Fruit fly (Drosophila melanogaster) whole organism, embryonic: ENCODE results near the gene CG7806.

Source experiments
- B-H2 ChIP-seq: fragments of 200-800 bp; sonication (Bioruptor generic); optimal IDR thresholded peaks from 2 replicates; lab custom pipeline; 2018; ENCODE audit warnings: missing biosample characterization, mild to moderate bottlenecking, missing genetic modification characterization
- Bdp1 ChIP-seq: fragments of 200-800 bp; sonication (Bioruptor generic); optimal IDR thresholded peaks from 3 replicates; lab custom pipeline; 2016; ENCODE audit warnings: missing biosample characterization, missing genetic modification characterization
- CG10147 ChIP-seq: fragments of 200-800 bp; sonication (Bioruptor generic); optimal IDR thresholded peaks from 2 replicates; lab custom pipeline; 2019; ENCODE audit warnings: missing biosample characterization, mild to moderate bottlenecking, missing genetic modification characterization, moderate library complexity
- CG1233 ChIP-seq: fragments of 200-800 bp; sonication (Bioruptor generic); optimal IDR thresholded peaks from 4 replicates; lab custom pipeline; 2018; ENCODE audit warnings: missing biosample characterization, mild to moderate bottlenecking, missing genetic modification characterization
- CG12744 ChIP-seq: fragments of 200-800 bp; sonication (Bioruptor generic); optimal IDR thresholded peaks from 2 replicates; lab custom pipeline; 2016; ENCODE audit warnings: missing biosample characterization, missing genetic modification characterization
- CG12769 ChIP-seq: fragments of 200-800 bp; sonication (Bioruptor generic); optimal IDR thresholded peaks from 2 replicates; lab custom pipeline; 2019; ENCODE audit warnings: missing biosample characterization, mild to moderate bottlenecking, missing genetic modification characterization, moderate library complexity
- CG13624 ChIP-seq: fragments of 200-800 bp; sonication (Bioruptor generic); optimal IDR thresholded peaks from 2 replicates; lab custom pipeline; 2016; ENCODE audit warnings: missing biosample characterization, missing genetic modification characterization
- CG13894 ChIP-seq: fragments of 200-800 bp; sonication (Bioruptor generic); optimal IDR thresholded peaks from 3 replicates; lab custom pipeline; 2018; ENCODE audit warnings: missing biosample characterization, mild to moderate bottlenecking, missing genetic modification characterization, moderate library complexity
- CG1603 ChIP-seq: fragments of 200-800 bp; sonication (Bioruptor generic); optimal IDR thresholded peaks from 2 replicates; lab custom pipeline; 2019; ENCODE audit warnings: missing biosample characterization, mild to moderate bottlenecking, missing genetic modification characterization, moderate library complexity
- CG2202 ChIP-seq: fragments of 200-800 bp; sonication (Bioruptor generic); optimal IDR thresholded peaks from 2 replicates; lab custom pipeline; 2018; ENCODE audit warnings: missing biosample characterization, mild to moderate bottlenecking, missing genetic modification characterization
- CG31224 ChIP-seq: fragments of 200-800 bp; sonication (Bioruptor generic); IDR thresholded peaks from 2 replicates; pipeline ENCODE4 v1.3.6; 2022; ENCODE audit warnings: missing biosample characterization, missing genetic modification characterization
- CG3995 ChIP-seq: fragments of 200-800 bp; sonication (Bioruptor generic); optimal IDR thresholded peaks from 3 replicates; lab custom pipeline; 2016; ENCODE audit warnings: missing biosample characterization, missing genetic modification characterization
- CG7786 ChIP-seq: fragments of 200-800 bp; sonication (Bioruptor generic); optimal IDR thresholded peaks from 2 replicates; lab custom pipeline; 2016; ENCODE audit warnings: missing biosample characterization, missing genetic modification characterization
- CG7963 ChIP-seq: fragments of 200-800 bp; sonication (Bioruptor generic); IDR thresholded peaks from 3 replicates; pipeline ENCODE4 v1.3.6; 2022; ENCODE audit warnings: missing biosample characterization, missing genetic modification characterization; ENCODE audit not compliant: partially characterized antibody
- CHES-1-like ChIP-seq: fragments of 200-800 bp; sonication (Bioruptor generic); optimal IDR thresholded peaks from 2 replicates; lab custom pipeline; 2016; ENCODE audit warnings: missing biosample characterization, missing genetic modification characterization
- Doc2 ChIP-seq: fragments of 200-800 bp; sonication (Bioruptor generic); IDR thresholded peaks from 2 replicates; pipeline ENCODE4 v1.3.6; 2022; ENCODE audit warnings: missing biosample characterization, missing genetic modification characterization
- Doc3 ChIP-seq: fragments of 200-800 bp; sonication (Bioruptor generic); IDR thresholded peaks from 3 replicates; pipeline ENCODE4 v1.3.6; 2022; ENCODE audit warnings: missing biosample characterization, missing genetic modification characterization; ENCODE audit not compliant: partially characterized antibody
- Drgx ChIP-seq: fragments of 200-800 bp; sonication (Bioruptor generic); IDR thresholded peaks from 2 replicates; pipeline ENCODE4 v1.3.6; 2022; ENCODE audit warnings: missing biosample characterization, missing genetic modification characterization
- E2f2 ChIP-seq: fragments of 200-800 bp; sonication (Bioruptor generic); IDR thresholded peaks from 2 replicates; pipeline ENCODE4 v1.3.6; 2022; ENCODE audit warnings: missing biosample characterization, missing genetic modification characterization
- Hsf ChIP-seq: fragments of 200-800 bp; sonication (Bioruptor generic); optimal IDR thresholded peaks from 3 replicates; lab custom pipeline; 2016; ENCODE audit warnings: missing biosample characterization, missing genetic modification characterization
- Nf-YB ChIP-seq: fragments of 200-800 bp; sonication (Bioruptor generic); optimal IDR thresholded peaks from 3 replicates; lab custom pipeline; 2019; ENCODE audit warnings: missing biosample characterization, mild to moderate bottlenecking, missing genetic modification characterization, moderate library complexity
- Pdp1 ChIP-seq, 2 experiments: fragments of 200-800 bp; sonication (Bioruptor generic); optimal IDR thresholded peaks; 3 replicates each; lab custom pipeline; 2016; ENCODE audit warnings: missing biosample characterization in 2 of 2, missing genetic modification characterization in 2 of 2, mild to moderate bottlenecking in 1 of 2, moderate library complexity in 1 of 2
- Ravus ChIP-seq: fragments of 200-800 bp; sonication (Bioruptor generic); IDR thresholded peaks from 2 replicates; pipeline ENCODE4 v1.3.6; 2022; ENCODE audit warnings: missing biosample characterization, missing genetic modification characterization
- Rfx ChIP-seq: fragments of 200-800 bp; sonication (Bioruptor generic); IDR thresholded peaks from 2 replicates; pipeline ENCODE4 v1.3.6; 2022; ENCODE audit warnings: missing biosample characterization, missing genetic modification characterization
- Sox100B ChIP-seq: fragments of 200-800 bp; sonication (Bioruptor generic); optimal IDR thresholded peaks from 3 replicates; lab custom pipeline; 2018; ENCODE audit warnings: missing biosample characterization, mild to moderate bottlenecking, missing genetic modification characterization
- ac ChIP-seq: fragments of 200-800 bp; sonication (Bioruptor generic); optimal IDR thresholded peaks from 3 replicates; lab custom pipeline; 2017; ENCODE audit warnings: missing biosample characterization, mild to moderate bottlenecking, missing genetic modification characterization
- cas ChIP-seq: fragments of 200-800 bp; sonication (Bioruptor generic); IDR thresholded peaks from 2 replicates; pipeline ENCODE4 v1.3.6; 2022; ENCODE audit warnings: missing biosample characterization, missing genetic modification characterization
- cg ChIP-seq: fragments of 200-800 bp; sonication (Bioruptor generic); optimal IDR thresholded peaks from 3 replicates; lab custom pipeline; 2019; ENCODE audit warnings: missing biosample characterization, mild to moderate bottlenecking, missing genetic modification characterization, moderate library complexity
- chif ChIP-seq, 2 experiments: fragments of 200-800 bp; sonication (Bioruptor generic); optimal IDR thresholded peaks; 3 replicates each; lab custom pipeline; 2016; ENCODE audit warnings: missing biosample characterization in 2 of 2, missing genetic modification characterization in 2 of 2
- chinmo ChIP-seq: fragments of 200-800 bp; sonication (Bioruptor generic); IDR thresholded peaks from 4 replicates; pipeline ENCODE4 v1.3.6; 2022; ENCODE audit warnings: missing biosample characterization, missing genetic modification characterization; ENCODE audit not compliant: partially characterized antibody
- chm ChIP-seq: fragments of 200-800 bp; sonication (Bioruptor generic); IDR thresholded peaks from 2 replicates; pipeline ENCODE4 v1.3.6; 2022; ENCODE audit warnings: missing biosample characterization, missing genetic modification characterization
- crol ChIP-seq: fragments of 200-800 bp; sonication (Bioruptor generic); IDR thresholded peaks from 2 replicates; pipeline ENCODE4 v1.3.6; 2022; ENCODE audit warnings: missing biosample characterization, missing genetic modification characterization
- dan ChIP-seq: fragments of 200-800 bp; sonication (Bioruptor generic); IDR thresholded peaks from 2 replicates; pipeline ENCODE4 v1.3.6; 2022; ENCODE audit warnings: missing biosample characterization, missing genetic modification characterization
- danr ChIP-seq: fragments of 200-800 bp; sonication (Bioruptor generic); IDR thresholded peaks from 2 replicates; pipeline ENCODE4 v1.3.6; 2022; ENCODE audit warnings: missing biosample characterization, missing genetic modification characterization
- fd3F ChIP-seq: fragments of 200-800 bp; sonication (Bioruptor generic); optimal IDR thresholded peaks from 2 replicates; lab custom pipeline; 2018; ENCODE audit warnings: missing biosample characterization, mild to moderate bottlenecking, missing genetic modification characterization, moderate library complexity
- grn ChIP-seq: fragments of 200-800 bp; sonication (Bioruptor generic); optimal IDR thresholded peaks from 3 replicates; lab custom pipeline; 2017; ENCODE audit warnings: missing biosample characterization, missing genetic modification characterization
- inv ChIP-seq: fragments of 200-800 bp; sonication (Bioruptor generic); IDR thresholded peaks from 2 replicates; pipeline ENCODE4 v1.3.6; 2022; ENCODE audit warnings: missing biosample characterization, missing genetic modification characterization; ENCODE audit not compliant: partially characterized antibody
- kni ChIP-seq: fragments of 200-800 bp; sonication (Bioruptor generic); optimal IDR thresholded peaks from 3 replicates; lab custom pipeline; 2017; ENCODE audit warnings: mild to moderate bottlenecking, missing biosample characterization, missing genetic modification reagents, missing genetic modification characterization
- lilli ChIP-seq: fragments of 200-800 bp; sonication (Bioruptor generic); optimal IDR thresholded peaks from 3 replicates; lab custom pipeline; 2016; ENCODE audit warnings: missing biosample characterization, missing genetic modification characterization
- org-1 ChIP-seq: fragments of 200-800 bp; sonication (Bioruptor generic); optimal IDR thresholded peaks from 2 replicates; lab custom pipeline; 2017; ENCODE audit warnings: missing biosample characterization, missing genetic modification characterization
- otp ChIP-seq: fragments of 200-800 bp; sonication (Bioruptor generic); IDR thresholded peaks from 3 replicates; pipeline ENCODE4, ENCODE4 v1.3.6; 2022; ENCODE audit warnings: missing biosample characterization, missing genetic modification characterization
- pfk ChIP-seq: fragments of 200-800 bp; sonication (Bioruptor generic); optimal IDR thresholded peaks from 2 replicates; lab custom pipeline; 2018; ENCODE audit warnings: missing biosample characterization, mild to moderate bottlenecking, missing genetic modification characterization, moderate library complexity
- ro ChIP-seq: fragments of 200-800 bp; sonication (Bioruptor generic); IDR thresholded peaks from 2 replicates; pipeline ENCODE4 v1.3.6; 2022; ENCODE audit warnings: missing biosample characterization, missing genetic modification characterization
- sd ChIP-seq: fragments of 200-800 bp; sonication (Bioruptor generic); optimal IDR thresholded peaks from 3 replicates; lab custom pipeline; 2018; ENCODE audit warnings: missing biosample characterization, mild to moderate bottlenecking, missing genetic modification characterization, moderate library complexity
- sima ChIP-seq: fragments of 200-800 bp; sonication (Bioruptor generic); optimal IDR thresholded peaks from 2 replicates; lab custom pipeline; 2016; ENCODE audit warnings: missing biosample characterization, missing genetic modification characterization
- slou ChIP-seq: fragments of 200-800 bp; sonication (Bioruptor generic); optimal IDR thresholded peaks from 3 replicates; lab custom pipeline; 2016; ENCODE audit warnings: missing biosample characterization, missing genetic modification characterization
- sqz ChIP-seq: fragments of 200-800 bp; sonication (Bioruptor generic); optimal IDR thresholded peaks from 3 replicates; lab custom pipeline; 2018; ENCODE audit warnings: missing biosample characterization, mild to moderate bottlenecking, missing genetic modification characterization
- tll ChIP-seq, 2 experiments: fragments of 200-800 bp in 1 of 2; fragments of >200 bp in 1 of 2; sonication (Bioruptor generic) in 1 of 2; optimal IDR thresholded peaks; 2 replicates each; lab custom pipeline; 2017 to 2019; ENCODE audit warnings: missing biosample characterization in 2 of 2, missing genetic modification characterization in 2 of 2, mild to moderate bottlenecking in 1 of 2, moderate library complexity in 1 of 2
- trh ChIP-seq: fragments of 200-800 bp; sonication (Bioruptor generic); optimal IDR thresholded peaks from 2 replicates; lab custom pipeline; 2016; ENCODE audit warnings: missing biosample characterization, missing genetic modification characterization
- tup ChIP-seq: fragments of 200-800 bp; sonication (Bioruptor generic); optimal IDR thresholded peaks from 2 replicates; lab custom pipeline; 2016; ENCODE audit warnings: missing biosample characterization, mild to moderate bottlenecking, missing genetic modification characterization, moderate library complexity
- vvl ChIP-seq: fragments of 200-800 bp; sonication (Bioruptor generic); IDR thresholded peaks from 2 replicates; pipeline ENCODE4 v1.3.6; 2022; ENCODE audit warnings: missing biosample characterization, missing genetic modification characterization
- zen ChIP-seq: fragments of 200-800 bp; sonication (Bioruptor generic); optimal IDR thresholded peaks from 3 replicates; lab custom pipeline; 2018; ENCODE audit warnings: missing biosample characterization, mild to moderate bottlenecking, missing genetic modification characterization, moderate library complexity

Gene CG7806

dm6 chr2L:8276287-8276686, 34.9 kb upstream of the CG7806 start (continued):
- TF ChIP-seq pfk (GFP tag; lab: Kevin White, UChicago), result no peak
- no peak for TF ChIP-seq slou
- TF ChIP-seq lilli (GFP tag; lab: Kevin White, UChicago), result no peak
- TF ChIP-seq CG1233 (GFP tag; lab: Kevin White, UChicago), result peak; percentile 45
- peak; percentile 37 for TF ChIP-seq CG1603
- TF ChIP-seq CG3995, result no peak
- no peak for TF ChIP-seq Drgx
- no peak for TF ChIP-seq fd3F (GFP tag; lab: Kevin White, UChicago)
- 0 out of 3 replicates have a peak, but pooled peaks have one; percentile 36 for TF ChIP-seq otp (GFP tag; lab: Robert Waterston, UW)
- peak; percentile 72 for TF ChIP-seq kni (GFP tag; lab: Kevin White, UChicago)
- no peak for TF ChIP-seq Doc2 (GFP tag; lab: Robert Waterston, UW)
- TF ChIP-seq CG12744 (GFP tag; lab: Kevin White, UChicago), result peak; percentile 3
- no peak for TF ChIP-seq Rfx (GFP tag; lab: Robert Waterston, UW)
- no peak for TF ChIP-seq grn (GFP tag; lab: Kevin White, UChicago)
- TF ChIP-seq vvl (GFP tag; lab: Robert Waterston, UW), result no peak
- TF ChIP-seq Nf-YB, result peak; percentile 11
- no peak for TF ChIP-seq sima
- TF ChIP-seq ac (GFP tag; lab: Kevin White, UChicago), result peak; percentile 81
- TF ChIP-seq CG31224 (GFP tag; lab: Robert Waterston, UW), result no peak
- TF ChIP-seq ro (GFP tag; lab: Robert Waterston, UW), result no peak
- TF ChIP-seq danr, result no peak
- TF ChIP-seq sqz (GFP tag; lab: Kevin White, UChicago), result no peak
- peak; percentile 97 for TF ChIP-seq zen (tag; lab: Kevin White, UChicago)
- no peak for TF ChIP-seq org-1 (GFP tag; lab: Kevin White, UChicago)
- TF ChIP-seq Ravus (GFP tag; lab: Robert Waterston, UW), result no peak
- no peak for TF ChIP-seq CHES-1-like
- peak in 1 of 2 experiments; percentile 98 for TF ChIP-seq tll (GFP tag; optimal IDR thresholded peaks at IDR 0.05; lab: Kevin White, UChicago)
- TF ChIP-seq Doc3, result no peak
- TF ChIP-seq CG10147 (GFP tag; lab: Kevin White, UChicago), result no peak

dm6 chr2L:8276880-8277279, 34.3 kb upstream of the CG7806 start:
- TF ChIP-seq E2f2, result no peak
- TF ChIP-seq Pdp1 (GFP tag; optimal IDR thresholded peaks at IDR 0.05; lab: Kevin White, UChicago), result peak in 1 of 2 experiments; percentile 66
- no peak for TF ChIP-seq Rfx (GFP tag; lab: Robert Waterston, UW)
- no peak for TF ChIP-seq tup
- TF ChIP-seq CG2202 (tag; lab: Kevin White, UChicago), result no peak
- peak; percentile 61 for TF ChIP-seq CG13894
- TF ChIP-seq chinmo (GFP tag; lab: Robert Waterston, UW), result peak; percentile 62; the same call in 1 of the 4 replicates
- TF ChIP-seq cg, result peak; percentile 19
- 0 out of 2 replicates have a peak, but pooled peaks have one; percentile 19 for TF ChIP-seq chm (GFP tag; lab: Robert Waterston, UW)
- TF ChIP-seq inv, result no peak
- TF ChIP-seq Bdp1, result no peak
- peak; percentile 33 for TF ChIP-seq B-H2 (GFP tag; lab: Kevin White, UChicago)
- TF ChIP-seq Doc2 (GFP tag; lab: Robert Waterston, UW), result no peak
- TF ChIP-seq CG7963 (GFP tag; lab: Robert Waterston, UW), result no peak
- peak; percentile 24 for TF ChIP-seq sd
- peak; percentile 11 for TF ChIP-seq CG12769 (tag; lab: Kevin White, UChicago)
- no peak for TF ChIP-seq chif (GFP tag; optimal IDR thresholded peaks at IDR 0.05; lab: Kevin White, UChicago)
- TF ChIP-seq trh (GFP tag; lab: Kevin White, UChicago), result no peak
- no peak for TF ChIP-seq cas (GFP tag; lab: Robert Waterston, UW)
- TF ChIP-seq Sox100B (GFP tag; lab: Kevin White, UChicago), result no peak
- TF ChIP-seq Hsf (GFP tag; lab: Kevin White, UChicago), result no peak
- no peak for TF ChIP-seq CG7786 (GFP tag; lab: Kevin White, UChicago)
- TF ChIP-seq crol, result peak; percentile 61
- no peak for TF ChIP-seq dan (GFP tag; lab: Robert Waterston, UW)
- peak; percentile 12 for TF ChIP-seq CG13624 (GFP tag; lab: Kevin White, UChicago)
